Fruit fly (Drosophila melanogaster) S2 (cell line): ENCODE results near the gene Rpn7.

Experiments used
- CG8478 ChIP-seq: fragments of >200 bp; optimal IDR thresholded peaks from 2 replicates; lab custom pipeline; 2018
- CTCF ChIP-seq, 2 experiments: fragments of >200 bp; optimal IDR thresholded peaks; 2 replicates each; lab custom pipeline; 2018

DNA sequence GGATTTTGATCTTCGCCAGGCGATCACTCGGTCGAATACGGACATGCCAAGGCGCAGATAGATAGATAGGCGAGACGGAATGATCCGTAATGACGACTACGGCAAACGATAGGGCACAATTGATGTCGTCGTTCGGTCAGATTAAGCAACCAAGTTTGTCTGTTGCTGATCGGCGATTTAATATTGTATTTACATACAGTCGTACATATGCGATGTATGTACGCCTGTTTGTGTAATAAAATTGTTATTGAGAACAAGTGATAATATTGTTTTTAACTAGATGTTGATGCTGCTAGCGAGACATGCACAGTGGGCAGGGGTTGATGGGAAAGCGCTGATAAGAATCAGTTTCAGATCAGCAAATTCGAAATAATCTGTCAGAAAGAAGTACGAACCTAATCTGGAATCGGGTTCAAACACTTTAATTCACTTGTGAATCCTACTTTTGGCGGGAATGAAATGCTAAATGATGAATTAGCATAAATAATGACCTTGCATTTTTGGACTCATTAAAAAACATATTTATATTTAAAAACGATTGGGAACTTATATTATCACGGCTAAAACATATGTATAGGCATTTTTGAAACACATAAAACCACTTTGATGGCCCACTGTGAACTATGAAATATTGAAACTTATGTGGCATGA lies 6.4 kb downstream of the Rpn7 start:
- TF ChIP-seq CG8478 (lab: Kevin White, UChicago) (no peak), CTCF (optimal IDR thresholded peaks at IDR 0.05; lab: Kevin White, UChicago) (no peak)
